Worm (Caenorhabditis elegans) whole organism, L2 larva: ENCODE data around the gene dmd-6.

Experiments used
- F13H6.1 ChIP-seq: sonication (generic microtip); optimal IDR thresholded peaks from 2 replicates; lab custom pipeline; 2016; ENCODE audit warnings: missing genetic modification characterization, missing compliant biosample characterization
- Y55F3AM.14 ChIP-seq: fragments of 200-800 bp; sonication (Bioruptor generic); optimal IDR thresholded peaks from 2 replicates; lab custom pipeline; 2018; ENCODE audit warnings: mild to moderate bottlenecking, missing genetic modification characterization, missing compliant biosample characterization
- ZK546.5 ChIP-seq: sonication (generic microtip); optimal IDR thresholded peaks from 2 replicates; lab custom pipeline; 2017; ENCODE audit warnings: missing biosample characterization, missing genetic modification characterization
- alr-1 ChIP-seq: fragments of 150-350 bp; optimal IDR thresholded peaks from 2 replicates; lab custom pipeline; 2014; ENCODE audit warnings: missing biosample characterization, missing genetic modification characterization
- ama-1 ChIP-seq: fragments of 150-350 bp; optimal IDR thresholded peaks from 2 replicates; lab custom pipeline; 2018; ENCODE audit warnings: inconsistent platforms
- blmp-1 ChIP-seq: sonication (generic microtip); optimal IDR thresholded peaks from 2 replicates; lab custom pipeline; 2017; ENCODE audit warnings: missing genetic modification characterization, mild to moderate bottlenecking, missing compliant biosample characterization, antibody characterized with exemption, moderate library complexity; ENCODE audit not compliant: insufficient read depth
- ceh-16 ChIP-seq: fragments of 150-350 bp; optimal IDR thresholded peaks from 2 replicates; lab custom pipeline; 2014; ENCODE audit warnings: missing biosample characterization, missing genetic modification characterization
- ceh-82 ChIP-seq: fragments of 150-350 bp; optimal IDR thresholded peaks from 2 replicates; lab custom pipeline; 2014; ENCODE audit warnings: missing biosample characterization, missing genetic modification characterization
- crh-2 ChIP-seq: sonication (generic microtip); optimal IDR thresholded peaks from 2 replicates; lab custom pipeline; 2017; ENCODE audit warnings: missing biosample characterization, missing genetic modification characterization
- dmd-4 ChIP-seq: sonication (generic microtip); optimal IDR thresholded peaks from 2 replicates; lab custom pipeline; 2017; ENCODE audit warnings: missing biosample characterization, missing genetic modification characterization
- egl-27 ChIP-seq: sonication (generic microtip); optimal IDR thresholded peaks from 3 replicates; lab custom pipeline; 2017; ENCODE audit warnings: missing biosample characterization, missing genetic modification reagents, missing genetic modification characterization
- elt-1 ChIP-seq: fragments of 150-350 bp; optimal IDR thresholded peaks from 2 replicates; lab custom pipeline; 2014; ENCODE audit warnings: missing biosample characterization, missing genetic modification characterization
- gmeb-1 ChIP-seq: fragments of 150-350 bp; optimal IDR thresholded peaks from 2 replicates; lab custom pipeline; 2014; ENCODE audit warnings: missing biosample characterization, missing genetic modification characterization
- lin-39 ChIP-seq: fragments of 150-350 bp; optimal IDR thresholded peaks from 2 replicates; lab custom pipeline; 2014; ENCODE audit warnings: missing biosample characterization, missing genetic modification reagents, missing genetic modification characterization
- lsy-2 ChIP-seq, 2 experiments: fragments of 150-350 bp in 1 of 2; sonication (generic microtip) in 1 of 2; optimal IDR thresholded peaks; 2 replicates each; lab custom pipeline; 2014 to 2017; ENCODE audit warnings: missing biosample characterization in 2 of 2, missing genetic modification characterization in 2 of 2
- mab-5 ChIP-seq: fragments of 150-350 bp; optimal IDR thresholded peaks from 2 replicates; lab custom pipeline; 2014; ENCODE audit warnings: missing biosample characterization, missing genetic modification characterization
- mbf-1 ChIP-seq: sonication (generic microtip); optimal IDR thresholded peaks from 2 replicates; lab custom pipeline; 2017; ENCODE audit warnings: missing biosample characterization, missing genetic modification characterization
- nhr-10 ChIP-seq: sonication (generic microtip); optimal IDR thresholded peaks from 2 replicates; lab custom pipeline; 2017; ENCODE audit warnings: missing biosample characterization, missing genetic modification characterization
- nhr-11 ChIP-seq: fragments of 150-350 bp; optimal IDR thresholded peaks from 2 replicates; lab custom pipeline; 2014; ENCODE audit warnings: missing biosample characterization, missing genetic modification characterization
- nhr-21 ChIP-seq: fragments of 150-350 bp; optimal IDR thresholded peaks from 2 replicates; lab custom pipeline; 2014; ENCODE audit warnings: missing biosample characterization, missing genetic modification characterization
- nhr-23 ChIP-seq: fragments of 150-350 bp; optimal IDR thresholded peaks from 2 replicates; lab custom pipeline; 2014; ENCODE audit warnings: missing biosample characterization, missing genetic modification reagents, missing genetic modification characterization
- nhr-237 ChIP-seq: fragments of 150-350 bp; optimal IDR thresholded peaks from 2 replicates; lab custom pipeline; 2014; ENCODE audit warnings: missing biosample characterization, missing genetic modification characterization
- nhr-25 ChIP-seq: fragments of 150-350 bp; sonication (generic microtip); optimal IDR thresholded peaks from 3 replicates; lab custom pipeline; 2014; ENCODE audit warnings: missing biosample characterization, missing genetic modification characterization
- nhr-6 ChIP-seq: fragments of 150-350 bp; optimal IDR thresholded peaks from 2 replicates; lab custom pipeline; 2014; ENCODE audit warnings: missing biosample characterization, missing genetic modification characterization
- nhr-77 ChIP-seq: fragments of 150-350 bp; optimal IDR thresholded peaks from 2 replicates; lab custom pipeline; 2014; ENCODE audit warnings: missing biosample characterization, missing genetic modification characterization
- peb-1 ChIP-seq: fragments of 150-350 bp; optimal IDR thresholded peaks from 2 replicates; lab custom pipeline; 2014; ENCODE audit warnings: missing biosample characterization, missing genetic modification characterization
- sem-4 ChIP-seq: fragments of 150-350 bp; optimal IDR thresholded peaks from 2 replicates; lab custom pipeline; 2014; ENCODE audit warnings: missing biosample characterization, missing genetic modification reagents, missing genetic modification characterization
- skn-1 ChIP-seq: sonication (generic microtip); optimal IDR thresholded peaks from 2 replicates; lab custom pipeline; 2017; ENCODE audit warnings: missing biosample characterization, missing genetic modification characterization
- snpc-4 ChIP-seq: fragments of 150-350 bp; optimal IDR thresholded peaks from 2 replicates; lab custom pipeline; 2014; ENCODE audit warnings: missing biosample characterization, missing genetic modification characterization
- unc-39 ChIP-seq: fragments of 150-350 bp; optimal IDR thresholded peaks from 2 replicates; lab custom pipeline; 2014; ENCODE audit warnings: missing biosample characterization, missing genetic modification characterization
- unc-55 ChIP-seq: fragments of 150-350 bp; sonication (generic microtip); optimal IDR thresholded peaks from 3 replicates; lab custom pipeline; 2014; ENCODE audit warnings: missing biosample characterization, missing genetic modification reagents, missing genetic modification characterization
- unc-62 ChIP-seq: fragments of 150-350 bp; optimal IDR thresholded peaks from 2 replicates; lab custom pipeline; 2014; ENCODE audit warnings: missing biosample characterization, missing genetic modification reagents, missing genetic modification characterization
- zag-1 ChIP-seq: fragments of 150-350 bp; optimal IDR thresholded peaks from 2 replicates; lab custom pipeline; 2014; ENCODE audit warnings: missing biosample characterization, missing genetic modification characterization
- ztf-1 ChIP-seq: fragments of 200-800 bp; sonication (Bioruptor generic); conservative IDR thresholded peaks from 2 replicates; pipeline ENCODE4 v1.3.6; 2022; ENCODE audit warnings: missing genetic modification characterization, missing compliant biosample characterization
- ztf-11 ChIP-seq: sonication (generic microtip); optimal IDR thresholded peaks from 2 replicates; lab custom pipeline; 2017; ENCODE audit warnings: missing biosample characterization, missing genetic modification characterization
- ztf-4 ChIP-seq: fragments of 150-350 bp; optimal IDR thresholded peaks from 2 replicates; lab custom pipeline; 2014; ENCODE audit warnings: missing biosample characterization, missing genetic modification characterization

dmd-6 gene

ce11 chrIV:14578650-14579193, 37.7 kb upstream of the dmd-6 start, which contains the start of gene Y57G11B.8:
Gene Y57G11B.8 (minus strand): TSS chrIV:14578700.
- TF ChIP-seq ZK546.5 (tag; lab: Kevin White, UChicago): no peak
- no peak for TF ChIP-seq skn-1 (tag; lab: Kevin White, UChicago)
- no peak for TF ChIP-seq mbf-1 (tag; lab: Kevin White, UChicago)
- TF ChIP-seq ceh-16 (tag; lab: Kevin White, UChicago): no peak
- no peak for TF ChIP-seq F13H6.1
- TF ChIP-seq egl-27 (tag; lab: Kevin White, UChicago): no peak
- TF ChIP-seq ztf-4 (tag; lab: Kevin White, UChicago): no peak
- no peak for TF ChIP-seq crh-2
- no peak for TF ChIP-seq snpc-4
- no peak for TF ChIP-seq nhr-10 (tag; lab: Kevin White, UChicago)
- TF ChIP-seq unc-55 (GFP tag; lab: Kevin White, UChicago): no peak
- no peak for TF ChIP-seq unc-39 (tag; lab: Kevin White, UChicago)
- no peak for TF ChIP-seq nhr-21 (tag; lab: Kevin White, UChicago)
- TF ChIP-seq ceh-82 (tag; lab: Kevin White, UChicago): no peak
- TF ChIP-seq lin-39 (tag; lab: Kevin White, UChicago): no peak
- no peak for TF ChIP-seq sem-4 (tag; lab: Kevin White, UChicago)

ce11 chrIV:14580939-14581338, 35.5 kb upstream of the dmd-6 start, which contains the start of gene irld-18:
Gene irld-18 (minus strand): TSS chrIV:14581039.
- no peak for TF ChIP-seq ama-1 (lab: Kevin White, UChicago)
- no peak for TF ChIP-seq unc-55 (GFP tag; lab: Kevin White, UChicago)
- no peak for TF ChIP-seq sem-4 (tag; lab: Kevin White, UChicago)
- TF ChIP-seq Y55F3AM.14 (GFP tag; lab: Kevin White, UChicago): no peak
- no peak for TF ChIP-seq nhr-77
- TF ChIP-seq unc-39 (tag; lab: Kevin White, UChicago): no peak
- no peak for TF ChIP-seq nhr-237 (tag; lab: Kevin White, UChicago)
- no peak for TF ChIP-seq F13H6.1
- TF ChIP-seq nhr-21 (tag; lab: Kevin White, UChicago): no peak
- no peak for TF ChIP-seq crh-2
- no peak for TF ChIP-seq ztf-1
- no peak for TF ChIP-seq elt-1 (tag; lab: Kevin White, UChicago)

- TF ChIP-seq unc-39 (tag; lab: Kevin White, UChicago) (no peak), alr-1 (tag; lab: Kevin White, UChicago) (no peak), peb-1 (no peak), nhr-11 (no peak), unc-62 (no peak), dmd-4 (tag; lab: Kevin White, UChicago) (no peak), nhr-10 (tag; lab: Kevin White, UChicago) (no peak), ZK546.5 (tag; lab: Kevin White, UChicago) (no peak), ama-1 (lab: Kevin White, UChicago) (no peak), lsy-2 (tag; optimal IDR thresholded peaks at IDR 0.05; lab: Kevin White, UChicago) (no peak), ztf-4 (tag; lab: Kevin White, UChicago) (no peak), ceh-82 (tag; lab: Kevin White, UChicago) (no peak), snpc-4 (no peak), gmeb-1 (tag; lab: Kevin White, UChicago) (no peak)
These were observed 29.6 kb upstream of the dmd-6 start for ce11 chrIV:14586759-14587158.

ce11 chrIV:14587589-14587988, 28.8 kb upstream of the dmd-6 start:
- no peak for TF ChIP-seq peb-1
- TF ChIP-seq blmp-1: no peak
- no peak for TF ChIP-seq ceh-82 (tag; lab: Kevin White, UChicago)
- no peak for TF ChIP-seq nhr-23 (tag; lab: Kevin White, UChicago)
- TF ChIP-seq nhr-11: no peak
- TF ChIP-seq mab-5 (tag; lab: Kevin White, UChicago): no peak
- no peak for TF ChIP-seq nhr-6 (tag; lab: Kevin White, UChicago)
- TF ChIP-seq elt-1 (tag; lab: Kevin White, UChicago): no peak
- TF ChIP-seq ztf-4 (tag; lab: Kevin White, UChicago): no peak
- no peak for TF ChIP-seq nhr-21 (tag; lab: Kevin White, UChicago)
- TF ChIP-seq ztf-11 (tag; lab: Kevin White, UChicago): no peak
- no peak for TF ChIP-seq zag-1 (tag; lab: Kevin White, UChicago)
- TF ChIP-seq nhr-25 (tag; lab: Kevin White, UChicago): no peak
- no peak for TF ChIP-seq skn-1 (tag; lab: Kevin White, UChicago)
- TF ChIP-seq lsy-2 (tag; optimal IDR thresholded peaks at IDR 0.05; lab: Kevin White, UChicago): no peak
- TF ChIP-seq nhr-237 (tag; lab: Kevin White, UChicago): no peak
